Fruit fly (Drosophila melanogaster): ENCODE measurements around the gene RpS14a.

Gene RpS14a

DNA sequence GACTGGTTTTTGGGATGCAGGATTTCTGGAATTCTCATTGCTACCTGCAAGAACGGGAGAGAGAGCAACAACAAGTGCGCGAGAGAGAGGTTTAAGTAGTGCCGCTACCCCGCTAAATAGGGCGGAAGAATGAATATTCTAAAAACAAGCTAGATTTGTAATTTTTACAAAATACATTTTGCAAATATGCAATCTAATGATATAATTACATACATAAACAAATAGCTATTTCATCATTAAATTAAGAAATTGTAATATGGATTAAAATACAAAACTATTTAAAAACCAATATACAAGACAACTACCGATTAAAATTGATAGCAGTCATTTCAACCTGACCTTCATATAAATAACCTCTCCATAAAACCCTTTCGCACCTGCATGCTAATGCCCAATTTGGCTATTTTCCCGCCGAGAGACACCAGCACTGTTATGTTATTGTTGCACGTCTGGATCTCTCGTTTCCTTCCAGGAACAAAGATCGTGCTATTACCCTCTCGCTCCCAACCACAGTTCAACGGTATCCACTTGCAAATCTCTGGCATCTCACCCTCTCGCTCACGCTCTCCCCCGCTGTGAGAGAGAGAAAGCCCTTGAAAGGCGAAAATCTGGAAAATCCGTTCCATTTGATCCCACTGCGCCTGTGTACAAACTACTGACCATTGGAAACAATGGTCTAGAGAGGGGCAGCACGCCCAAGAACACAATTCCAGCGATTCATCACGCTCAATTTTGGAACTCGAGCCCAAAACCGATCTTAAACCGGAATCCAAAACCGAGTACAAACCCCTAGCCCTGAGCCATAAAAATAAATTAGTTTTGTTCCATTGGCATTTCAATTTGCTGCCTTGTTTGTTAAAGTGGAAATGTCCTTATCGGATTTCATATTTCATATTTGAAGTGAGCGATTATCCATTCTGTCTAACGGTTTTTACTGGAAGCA is 41.7 kb upstream of the RpS14a start, which contains the start of gene Nek2:
Nek2 (minus strand) TSS at position 51 of the 943 bp plus-strand sequence.
- TF ChIP-seq bab1 (GFP tag; optimal IDR thresholded peaks at IDR 0.05), result peak; percentile 34
- TF ChIP-seq CG11617 (GFP tag; optimal IDR thresholded peaks at IDR 0.05), result no peak
- TF ChIP-seq Hr96 (GFP tag; optimal IDR thresholded peaks at IDR 0.05), result no peak
- TF ChIP-seq pad (GFP tag; optimal IDR thresholded peaks at IDR 0.05), result peak; percentile 93
- TF ChIP-seq CG7101 (tag; optimal IDR thresholded peaks at IDR 0.05), result no peak
- TF ChIP-seq CG1620 (GFP tag; optimal IDR thresholded peaks at IDR 0.05), result no peak
- TF ChIP-seq Mnt (GFP tag; optimal IDR thresholded peaks at IDR 0.05), result no peak
- no peak for TF ChIP-seq CG14711 (tag; optimal IDR thresholded peaks at IDR 0.05)
- peak; percentile 42 for TF ChIP-seq ovo (GFP tag; optimal IDR thresholded peaks at IDR 0.05)
- TF ChIP-seq kay (GFP tag; ENCODE audit: borderline replicate concordance), result no peak
- no peak for TF ChIP-seq CG5204 (GFP tag; optimal IDR thresholded peaks at IDR 0.05)
- no peak for TF ChIP-seq CG12768 (GFP tag; optimal IDR thresholded peaks at IDR 0.05)
- no peak for TF ChIP-seq cnc (optimal IDR thresholded peaks at IDR 0.05)
- no peak for TF ChIP-seq tj (GFP tag; optimal IDR thresholded peaks at IDR 0.05)

DNA sequence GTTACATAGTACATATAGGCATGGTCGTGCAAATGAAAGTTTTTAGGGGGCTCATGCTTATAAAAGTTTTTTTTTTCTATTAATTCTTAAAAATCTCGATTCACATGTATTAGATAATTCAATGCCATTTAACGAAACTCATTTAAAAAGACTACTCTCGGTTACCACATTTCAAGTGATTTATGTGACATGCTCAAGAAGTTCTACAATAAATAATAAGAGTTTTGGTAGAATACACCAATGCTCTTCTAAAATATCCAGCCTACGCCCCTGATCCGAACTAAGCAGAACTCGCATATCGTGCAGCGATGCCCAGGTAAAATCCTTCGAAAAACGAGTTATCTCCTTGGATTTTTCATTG is 41.0 kb upstream of the RpS14a start:
- peak; percentile 17 for TF ChIP-seq CG1620 (GFP tag; optimal IDR thresholded peaks at IDR 0.05)
- no peak for TF ChIP-seq cnc (optimal IDR thresholded peaks at IDR 0.05)
- TF ChIP-seq CG7101 (tag; optimal IDR thresholded peaks at IDR 0.05), result peak; percentile 17
- peak; percentile 18 for TF ChIP-seq bab1 (GFP tag; optimal IDR thresholded peaks at IDR 0.05)

DNA sequence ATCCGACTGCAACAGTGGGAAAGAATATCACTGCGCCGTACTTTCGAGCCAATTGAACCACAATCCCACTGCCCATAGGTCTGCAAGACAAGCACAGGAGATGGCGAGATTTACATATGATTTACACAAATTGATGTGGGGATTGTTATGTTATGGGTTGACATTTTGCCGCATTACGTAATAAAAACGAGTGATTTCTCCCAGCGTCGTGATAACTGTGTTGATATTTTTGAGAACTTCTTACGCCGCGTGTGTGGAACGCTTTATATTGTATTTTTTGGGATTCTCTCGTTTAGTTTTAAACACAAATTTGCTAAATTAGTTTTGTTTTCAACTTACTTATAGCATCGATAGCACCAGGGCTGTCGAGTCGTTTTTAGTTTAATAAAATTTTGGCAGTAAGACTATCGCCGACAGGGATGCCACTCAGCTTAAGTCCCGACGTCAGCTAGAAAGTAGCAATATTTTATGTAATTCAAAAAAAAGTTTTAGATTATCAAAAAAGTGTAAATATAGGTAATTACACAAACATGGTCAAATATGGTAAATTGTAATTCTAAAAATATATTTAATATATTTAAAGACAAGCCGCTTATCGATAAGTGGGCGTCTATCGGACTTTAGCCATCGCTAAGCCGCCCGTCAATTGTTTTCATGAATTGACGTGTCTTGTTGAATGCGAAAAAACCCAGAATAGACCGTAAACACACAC is 40.0 kb upstream of the RpS14a start, which contains the start of the genes CG45089, ND-MNLL and p115:
CG45089 (minus strand) TSS at position 388 of the 712 bp plus-strand sequence.
ND-MNLL (minus strand) TSS at position 388 of the 712 bp plus-strand sequence.
p115 (plus strand) TSS at position 621 of the 712 bp plus-strand sequence.
- TF ChIP-seq Hr96 (GFP tag; optimal IDR thresholded peaks at IDR 0.05) (peak; percentile 32), toe (GFP tag; optimal IDR thresholded peaks at IDR 0.05) (peak; percentile 55), cnc (optimal IDR thresholded peaks at IDR 0.05) (no peak), CG1620 (GFP tag; optimal IDR thresholded peaks at IDR 0.05) (peak; percentile 81), CG11617 (GFP tag; optimal IDR thresholded peaks at IDR 0.05) (peak; percentile 67), ovo (GFP tag; optimal IDR thresholded peaks at IDR 0.05) (peak; percentile 42), CG7045 (GFP tag; optimal IDR thresholded peaks at IDR 0.05) (peak; percentile 11), pad (GFP tag; optimal IDR thresholded peaks at IDR 0.05) (peak; percentile 46), Crg-1 (GFP tag; optimal IDR thresholded peaks at IDR 0.05) (peak; percentile 44), CG5204 (GFP tag; optimal IDR thresholded peaks at IDR 0.05) (peak; percentile 40), tj (GFP tag; optimal IDR thresholded peaks at IDR 0.05) (peak; percentile 61), cic (GFP tag; optimal IDR thresholded peaks at IDR 0.05) (no peak), bab1 (GFP tag; optimal IDR thresholded peaks at IDR 0.05) (peak; percentile 80), CG14711 (tag; optimal IDR thresholded peaks at IDR 0.05) (peak; percentile 96), Mnt (GFP tag; optimal IDR thresholded peaks at IDR 0.05) (peak; percentile 75), Clk (GFP tag; optimal IDR thresholded peaks at IDR 0.05) (no peak), CG33017 (tag; optimal IDR thresholded peaks at IDR 0.05) (no peak), CG12768 (GFP tag; optimal IDR thresholded peaks at IDR 0.05) (no peak), CG7101 (tag; optimal IDR thresholded peaks at IDR 0.05) (peak; percentile 76), kay (GFP tag; ENCODE audit: borderline replicate concordance) (no peak)

DNA sequence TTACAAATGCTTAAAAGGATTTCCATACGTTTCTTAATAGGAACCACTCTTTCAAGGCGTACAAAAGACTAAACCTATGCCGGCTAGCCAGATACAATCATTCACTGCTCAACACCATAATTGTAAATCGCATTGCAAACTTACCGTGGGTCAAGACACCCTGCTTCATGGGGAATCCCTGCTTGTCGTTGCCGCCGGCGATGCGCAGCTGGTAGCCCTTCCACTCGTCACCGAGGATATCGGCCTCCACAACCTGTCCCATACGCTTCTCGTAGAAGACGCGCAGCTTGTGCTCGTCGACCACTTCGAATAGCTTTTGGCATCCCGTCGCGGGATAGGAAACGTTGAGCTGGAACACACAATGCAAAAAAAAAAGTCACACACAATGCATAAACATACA is 32.9 kb upstream of the RpS14a start:
- TF ChIP-seq toe (GFP tag; optimal IDR thresholded peaks at IDR 0.05), result no peak
- TF ChIP-seq cnc (optimal IDR thresholded peaks at IDR 0.05), result no peak
- no peak for TF ChIP-seq CG7101 (tag; optimal IDR thresholded peaks at IDR 0.05)

DNA sequence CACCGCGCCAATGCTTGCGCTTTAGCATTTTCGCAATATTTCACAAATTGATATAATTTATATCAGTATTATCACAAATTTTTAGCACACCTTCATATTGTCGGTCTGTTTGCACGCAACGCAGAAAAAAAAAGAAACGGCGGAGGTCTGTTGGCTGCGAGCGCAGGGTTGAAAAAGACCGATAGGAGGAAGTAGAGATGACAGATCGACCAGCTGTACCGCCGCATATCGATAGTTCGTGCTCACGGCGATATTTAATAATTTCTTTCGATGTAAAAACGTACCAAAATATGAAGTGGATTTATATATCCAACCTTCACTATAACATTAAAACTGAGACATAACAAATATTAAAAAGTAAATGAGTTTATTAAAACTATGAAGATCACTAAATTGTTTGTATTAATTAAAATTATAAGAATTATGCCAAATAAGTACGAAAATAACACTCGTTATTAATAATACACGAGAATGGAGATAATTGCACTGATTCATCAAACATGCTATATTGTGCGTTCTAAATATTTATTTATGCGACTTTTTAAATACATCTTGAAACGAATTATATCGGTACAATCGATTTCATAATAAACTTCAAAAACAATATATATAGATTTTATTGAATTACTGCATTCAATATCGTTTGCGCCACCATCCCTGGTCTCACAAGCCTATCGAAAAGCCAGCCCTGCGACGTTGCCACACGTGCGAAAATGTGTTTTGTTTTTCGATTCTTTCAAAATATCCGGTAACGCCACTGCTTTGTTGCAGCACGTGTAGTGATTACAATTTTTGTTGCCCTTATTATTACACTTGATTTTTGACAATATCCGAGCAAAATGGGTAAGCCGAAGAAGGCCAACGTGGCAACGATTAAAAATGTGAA is 32.1 kb upstream of the RpS14a start, which contains the start of the genes RpS6 and bys:
RpS6 (minus strand) TSS at position 179 of the 886 bp plus-strand sequence.
bys (plus strand) TSS at position 728 of the 886 bp plus-strand sequence.
- TF ChIP-seq CG33017 (tag; optimal IDR thresholded peaks at IDR 0.05) (peak; percentile 40), kay (GFP tag; ENCODE audit: borderline replicate concordance) (no peak), Mnt (GFP tag; optimal IDR thresholded peaks at IDR 0.05) (peak; percentile 99), ovo (GFP tag; optimal IDR thresholded peaks at IDR 0.05) (peak; percentile 6), pad (GFP tag; optimal IDR thresholded peaks at IDR 0.05) (peak; percentile 54), tj (GFP tag; optimal IDR thresholded peaks at IDR 0.05) (peak; percentile 39), bab1 (GFP tag; optimal IDR thresholded peaks at IDR 0.05) (peak; percentile 84), Hr96 (GFP tag; optimal IDR thresholded peaks at IDR 0.05) (peak; percentile 83), CG7101 (tag; optimal IDR thresholded peaks at IDR 0.05) (peak; percentile 69), CG1620 (GFP tag; optimal IDR thresholded peaks at IDR 0.05) (peak; percentile 63), CG14711 (tag; optimal IDR thresholded peaks at IDR 0.05) (peak; percentile 62), cnc (optimal IDR thresholded peaks at IDR 0.05) (no peak), CG7045 (GFP tag; optimal IDR thresholded peaks at IDR 0.05) (no peak), CG12768 (GFP tag; optimal IDR thresholded peaks at IDR 0.05) (peak; percentile 13), Crg-1 (GFP tag; optimal IDR thresholded peaks at IDR 0.05) (peak; percentile 20), Clk (GFP tag; optimal IDR thresholded peaks at IDR 0.05) (no peak), CG11617 (GFP tag; optimal IDR thresholded peaks at IDR 0.05) (peak; percentile 84), cic (GFP tag; optimal IDR thresholded peaks at IDR 0.05) (no peak), toe (GFP tag; optimal IDR thresholded peaks at IDR 0.05) (peak; percentile 57), CG5204 (GFP tag; optimal IDR thresholded peaks at IDR 0.05) (no peak)
